Fruit fly (Drosophila melanogaster) whole organism, embryonic: Measurements from ENCODE around the gene Etl1.
A peak's percentile ranks its signal among the peaks of the same experiment; 100 is the strongest.

Experiments used
- B-H2 ChIP-seq: fragments of 200-800 bp; sonication (Bioruptor generic); optimal IDR thresholded peaks from 2 replicates; lab custom pipeline; 2018; ENCODE audit warnings: missing biosample characterization, mild to moderate bottlenecking, missing genetic modification characterization
- Bgb ChIP-seq: fragments of 200-800 bp; sonication (Bioruptor generic); IDR thresholded peaks from 2 replicates; pipeline ENCODE4 v1.3.6; 2022; ENCODE audit warnings: missing biosample characterization, missing genetic modification characterization; ENCODE audit not compliant: partially characterized antibody
- Blimp-1 ChIP-seq: fragments of 200-800 bp; sonication (Bioruptor generic); optimal IDR thresholded peaks from 3 replicates; lab custom pipeline; 2018; ENCODE audit warnings: missing biosample characterization, missing genetic modification characterization, mild to moderate bottlenecking, moderate library complexity, missing genetic modification reagents
- Bteb2 ChIP-seq: fragments of 200-800 bp; sonication (Bioruptor generic); optimal IDR thresholded peaks from 2 replicates; lab custom pipeline; 2016; ENCODE audit warnings: missing biosample characterization, missing genetic modification characterization
- CG10267 ChIP-seq: fragments of 200-800 bp; sonication (Bioruptor generic); optimal IDR thresholded peaks from 2 replicates; lab custom pipeline; 2018; ENCODE audit warnings: missing biosample characterization, mild to moderate bottlenecking, missing genetic modification characterization, moderate library complexity
- CG10274 ChIP-seq: fragments of 200-800 bp; sonication (Bioruptor generic); optimal IDR thresholded peaks from 3 replicates; lab custom pipeline; 2017; ENCODE audit warnings: missing biosample characterization, mild to moderate bottlenecking, missing genetic modification characterization
- CG10543 ChIP-seq: fragments of 200-800 bp; sonication (Bioruptor generic); optimal IDR thresholded peaks from 3 replicates; lab custom pipeline; 2017; ENCODE audit warnings: missing biosample characterization, mild to moderate bottlenecking, missing genetic modification characterization, moderate library complexity
- CG10959 ChIP-seq: fragments of 200-800 bp; sonication (Bioruptor generic); IDR thresholded peaks from 2 replicates; pipeline ENCODE4 v1.3.6; 2022; ENCODE audit warnings: missing biosample characterization, missing genetic modification characterization
- CG12104 ChIP-seq: fragments of 200-800 bp; sonication (Bioruptor generic); optimal IDR thresholded peaks from 3 replicates; lab custom pipeline; 2016; ENCODE audit warnings: missing biosample characterization, missing genetic modification characterization
- CG12155 ChIP-seq: fragments of 200-800 bp; sonication (Bioruptor generic); optimal IDR thresholded peaks from 3 replicates; lab custom pipeline; 2016; ENCODE audit warnings: missing biosample characterization, missing genetic modification characterization
- CG14710 ChIP-seq: fragments of 200-800 bp; sonication (Bioruptor generic); optimal IDR thresholded peaks from 3 replicates; lab custom pipeline; 2019; ENCODE audit warnings: missing biosample characterization, mild to moderate bottlenecking, missing genetic modification characterization, moderate library complexity
- CG15011 ChIP-seq: fragments of 200-800 bp; sonication (Bioruptor generic); optimal IDR thresholded peaks from 3 replicates; lab custom pipeline; 2018; ENCODE audit warnings: missing biosample characterization, mild to moderate bottlenecking, missing genetic modification characterization
- CG1647 ChIP-seq: fragments of 200-800 bp; sonication (Bioruptor generic); optimal IDR thresholded peaks from 3 replicates; lab custom pipeline; 2016; ENCODE audit warnings: missing biosample characterization, missing genetic modification characterization
- CG31388 ChIP-seq: fragments of 200-800 bp; sonication (Bioruptor generic); optimal IDR thresholded peaks from 2 replicates; lab custom pipeline; 2016; ENCODE audit warnings: missing biosample characterization, missing genetic modification characterization
- CG32772 ChIP-seq: fragments of 200-800 bp; sonication (Bioruptor generic); IDR thresholded peaks from 2 replicates; pipeline ENCODE4 v1.3.6; 2022; ENCODE audit warnings: missing biosample characterization, missing genetic modification characterization
- CG34422 ChIP-seq: fragments of 200-800 bp; sonication (Bioruptor generic); IDR thresholded peaks from 3 replicates; pipeline ENCODE4 v1.3.6; 2022; ENCODE audit warnings: missing biosample characterization, missing genetic modification characterization
- CG8478 ChIP-seq: fragments of >200 bp; optimal IDR thresholded peaks from 2 replicates; lab custom pipeline; 2018
- Deaf1 ChIP-seq: fragments of 200-800 bp; optimal IDR thresholded peaks from 3 replicates; lab custom pipeline; 2019; ENCODE audit warnings: missing biosample characterization, mild to moderate bottlenecking, missing genetic modification characterization, moderate library complexity
- Dll ChIP-seq: fragments of 200-800 bp; sonication (Bioruptor generic); IDR thresholded peaks from 4 replicates; pipeline ENCODE4 v1.3.6; 2022; ENCODE audit warnings: missing biosample characterization, missing genetic modification characterization; ENCODE audit not compliant: partially characterized antibody
- Doc3 ChIP-seq: fragments of 200-800 bp; sonication (Bioruptor generic); IDR thresholded peaks from 3 replicates; pipeline ENCODE4 v1.3.6; 2022; ENCODE audit warnings: missing biosample characterization, missing genetic modification characterization; ENCODE audit not compliant: partially characterized antibody
- E2f2 ChIP-seq: fragments of 200-800 bp; sonication (Bioruptor generic); IDR thresholded peaks from 2 replicates; pipeline ENCODE4 v1.3.6; 2022; ENCODE audit warnings: missing biosample characterization, missing genetic modification characterization
- Ets65A ChIP-seq: fragments of 200-800 bp; sonication (Bioruptor generic); peaks from one replicate; lab custom pipeline; 2016; ENCODE audit warnings: missing biosample characterization, missing genetic modification characterization
- Hand ChIP-seq: fragments of 200-800 bp; sonication (Bioruptor generic); optimal IDR thresholded peaks from 2 replicates; lab custom pipeline; 2017; ENCODE audit warnings: mild to moderate bottlenecking, missing biosample characterization, missing genetic modification reagents, missing genetic modification characterization
- MBD-R2 ChIP-seq: fragments of 200-800 bp; sonication (Bioruptor generic); IDR thresholded peaks from 2 replicates; pipeline ENCODE4 v1.3.6; 2022; ENCODE audit warnings: missing biosample characterization, missing genetic modification characterization
- Nf-YA ChIP-seq: fragments of 200-800 bp; sonication (Bioruptor generic); IDR thresholded peaks from 2 replicates; pipeline ENCODE4 v1.3.6; 2022; ENCODE audit warnings: missing biosample characterization, missing genetic modification characterization
- Oaz ChIP-seq: fragments of 200-800 bp; sonication (Bioruptor generic); IDR thresholded peaks from 2 replicates; pipeline ENCODE4 v1.3.6; 2022; ENCODE audit warnings: missing biosample characterization, missing genetic modification characterization
- Opbp ChIP-seq: fragments of 200-800 bp; sonication (Bioruptor generic); IDR thresholded peaks from 3 replicates; pipeline ENCODE4 v1.3.6; 2022; ENCODE audit warnings: missing biosample characterization, missing genetic modification characterization; ENCODE audit not compliant: partially characterized antibody
- Sin3A ChIP-seq: fragments of >200 bp; optimal IDR thresholded peaks from 2 replicates; lab custom pipeline; 2018
- Six4 ChIP-seq: fragments of 200-800 bp; sonication (Bioruptor generic); optimal IDR thresholded peaks from 2 replicates; lab custom pipeline; 2016; ENCODE audit warnings: missing biosample characterization, missing genetic modification characterization
- Sox100B ChIP-seq: fragments of 200-800 bp; sonication (Bioruptor generic); optimal IDR thresholded peaks from 3 replicates; lab custom pipeline; 2018; ENCODE audit warnings: missing biosample characterization, mild to moderate bottlenecking, missing genetic modification characterization
- Sox102F ChIP-seq: fragments of 200-800 bp; sonication (Bioruptor generic); optimal IDR thresholded peaks from 2 replicates; lab custom pipeline; 2018; ENCODE audit warnings: missing biosample characterization, mild to moderate bottlenecking, missing genetic modification characterization, moderate library complexity
- Sry-β ChIP-seq: fragments of 200-800 bp; sonication (Bioruptor generic); optimal IDR thresholded peaks from 2 replicates; lab custom pipeline; 2018; ENCODE audit warnings: missing biosample characterization, mild to moderate bottlenecking, missing genetic modification characterization, moderate library complexity
- Trl ChIP-seq, 3 experiments: fragments of >200 bp in 2 of 3; fragments of 200-800 bp in 1 of 3; sonication (Bioruptor generic) in 1 of 3; optimal IDR thresholded peaks; 2 replicates in 1 of 3; 3 replicates in 2 of 3; lab custom pipeline; 2016 to 2017; ENCODE audit warnings: missing biosample characterization in 1 of 3, missing genetic modification characterization in 1 of 3
- ato ChIP-seq: fragments of 200-800 bp; sonication (Bioruptor generic); IDR thresholded peaks from 2 replicates; pipeline ENCODE4 v1.3.6; 2022; ENCODE audit warnings: missing biosample characterization, missing genetic modification characterization; ENCODE audit not compliant: partially characterized antibody
- bsh ChIP-seq, 2 experiments: fragments of 200-800 bp; sonication (Bioruptor generic); optimal IDR thresholded peaks; 2 replicates each; lab custom pipeline; 2017 to 2018; ENCODE audit warnings: mild to moderate bottlenecking in 2 of 2, missing biosample characterization in 2 of 2, missing genetic modification characterization in 2 of 2, moderate library complexity in 1 of 2
- cato ChIP-seq: fragments of 200-800 bp; sonication (Bioruptor generic); optimal IDR thresholded peaks from 2 replicates; lab custom pipeline; 2016; ENCODE audit warnings: missing biosample characterization, missing genetic modification characterization, borderline replicate concordance
- caup ChIP-seq: fragments of 200-800 bp; sonication (Bioruptor generic); optimal IDR thresholded peaks from 3 replicates; lab custom pipeline; 2017; ENCODE audit warnings: missing biosample characterization, mild to moderate bottlenecking, missing genetic modification characterization, moderate library complexity; ENCODE audit not compliant: severe bottlenecking
- croc ChIP-seq: fragments of 200-800 bp; sonication (Bioruptor generic); conservative IDR thresholded peaks from 3 replicates; pipeline ENCODE4 v1.3.6; 2022; ENCODE audit warnings: missing biosample characterization, missing genetic modification characterization
- ftz-f1 ChIP-seq: fragments of 200-800 bp; sonication (Bioruptor generic); optimal IDR thresholded peaks from 2 replicates; lab custom pipeline; 2016; ENCODE audit warnings: missing biosample characterization, missing genetic modification characterization
- gsb ChIP-seq: fragments of 200-800 bp; sonication (Bioruptor generic); IDR thresholded peaks from 2 replicates; pipeline ENCODE4 v1.3.6; 2022; ENCODE audit warnings: missing biosample characterization, missing genetic modification characterization
- ham ChIP-seq: fragments of 200-800 bp; sonication (Bioruptor generic); IDR thresholded peaks from 2 replicates; pipeline ENCODE4 v1.3.6; 2022; ENCODE audit warnings: missing biosample characterization, missing genetic modification characterization
- luna ChIP-seq: fragments of 200-800 bp; sonication (Bioruptor generic); optimal IDR thresholded peaks from 2 replicates; lab custom pipeline; 2016; ENCODE audit warnings: missing biosample characterization, missing genetic modification characterization
- pros ChIP-seq: fragments of 200-800 bp; sonication (Bioruptor generic); optimal IDR thresholded peaks from 3 replicates; lab custom pipeline; 2019; ENCODE audit warnings: missing biosample characterization, mild to moderate bottlenecking, missing genetic modification characterization, moderate library complexity
- pum ChIP-seq: fragments of 200-800 bp; sonication (Bioruptor generic); optimal IDR thresholded peaks from 2 replicates; lab custom pipeline; 2016; ENCODE audit warnings: missing biosample characterization, missing genetic modification characterization
- ranshi ChIP-seq: fragments of 200-800 bp; sonication (Bioruptor generic); IDR thresholded peaks from 2 replicates; pipeline ENCODE4 v1.3.6; 2022; ENCODE audit warnings: missing biosample characterization, missing genetic modification characterization
- run ChIP-seq: fragments of 200-800 bp; sonication (Bioruptor generic); optimal IDR thresholded peaks from 3 replicates; lab custom pipeline; 2018; ENCODE audit warnings: missing biosample characterization, mild to moderate bottlenecking, missing genetic modification characterization
- sc ChIP-seq, 3 experiments: fragments of >200 bp in 2 of 3; fragments of 200-800 bp in 1 of 3; sonication (Bioruptor generic) in 1 of 3; optimal IDR thresholded peaks; 2 replicates in 2 of 3; 3 replicates in 1 of 3; lab custom pipeline; 2017; ENCODE audit warnings: mild to moderate bottlenecking in 1 of 3, missing biosample characterization in 1 of 3, missing genetic modification characterization in 1 of 3, missing genetic modification reagents in 1 of 3
- stwl ChIP-seq: fragments of 200-800 bp; sonication (Bioruptor generic); optimal IDR thresholded peaks from 3 replicates; lab custom pipeline; 2018; ENCODE audit warnings: missing biosample characterization, mild to moderate bottlenecking, missing genetic modification characterization, moderate library complexity
- trh ChIP-seq: fragments of 200-800 bp; sonication (Bioruptor generic); optimal IDR thresholded peaks from 2 replicates; lab custom pipeline; 2016; ENCODE audit warnings: missing biosample characterization, missing genetic modification characterization
- tx ChIP-seq: fragments of 200-800 bp; sonication (Bioruptor generic); optimal IDR thresholded peaks from 2 replicates; lab custom pipeline; 2016; ENCODE audit warnings: missing biosample characterization, missing genetic modification characterization
- vfl ChIP-seq: fragments of 200-800 bp; sonication (Bioruptor generic); optimal IDR thresholded peaks from 2 replicates; lab custom pipeline; 2016; ENCODE audit warnings: missing biosample characterization, missing genetic modification characterization

Gene Etl1

dm6 chr2L:9890576-9890975, 21.8 kb downstream of the Etl1 start, which contains the start of the genes CG34183 and CG4537 (continued):
- TF ChIP-seq Blimp-1 (GFP tag; lab: Kevin White, UChicago) (no peak), Deaf1 (no peak), CG10543 (GFP tag; lab: Kevin White, UChicago) (no peak), B-H2 (GFP tag; lab: Kevin White, UChicago) (no peak), CG1647 (no peak), Dll (GFP tag; lab: Robert Waterston, UW) (peak; percentile 90), ftz-f1 (GFP tag; lab: Kevin White, UChicago) (no peak), Sry-β (GFP tag; lab: Kevin White, UChicago) (no peak), stwl (tag; lab: Kevin White, UChicago) (peak; percentile 94), CG10267 (tag; lab: Kevin White, UChicago) (peak; percentile 25), ranshi (GFP tag; lab: Robert Waterston, UW) (no peak), croc (GFP tag; lab: Robert Waterston, UW) (no peak), vfl (GFP tag; lab: Kevin White, UChicago) (no peak), luna (GFP tag; lab: Kevin White, UChicago) (no peak), tx (GFP tag; lab: Kevin White, UChicago) (no peak), pum (no peak), CG12155 (GFP tag; lab: Kevin White, UChicago) (no peak), Doc3 (GFP tag; lab: Robert Waterston, UW) (peak; percentile 90), Hand (GFP tag; lab: Kevin White, UChicago) (no peak), Sox100B (GFP tag; lab: Kevin White, UChicago) (no peak), sc (optimal IDR thresholded peaks at IDR 0.05; lab: Kevin White, UChicago) (no peak), sc (GFP tag; optimal IDR thresholded peaks at IDR 0.05; lab: Kevin White, UChicago) (no peak), Bgb (peak; percentile 92), ham (GFP tag; lab: Robert Waterston, UW) (no peak), Six4 (GFP tag; lab: Kevin White, UChicago) (no peak), CG15011 (GFP tag; lab: Kevin White, UChicago) (no peak), cato (GFP tag; lab: Kevin White, UChicago) (no peak), CG31388 (GFP tag; lab: Kevin White, UChicago) (no peak), Opbp (GFP tag; lab: Robert Waterston, UW) (peak; percentile 91), MBD-R2 (GFP tag; lab: Robert Waterston, UW) (peak; percentile 94), Trl (optimal IDR thresholded peaks at IDR 0.05; lab: Kevin White, UChicago) (no peak), Trl (GFP tag; optimal IDR thresholded peaks at IDR 0.05; lab: Kevin White, UChicago) (no peak), CG32772 (no peak), E2f2 (peak; percentile 68), trh (GFP tag; lab: Kevin White, UChicago) (no peak), Sin3A (lab: Kevin White, UChicago) (peak; percentile 48), pros (GFP tag; lab: Kevin White, UChicago) (no peak), Sox102F (GFP tag; lab: Kevin White, UChicago) (no peak), CG34422 (GFP tag; lab: Robert Waterston, UW) (no peak; the same call in 2 of the 3 replicates), CG10959 (GFP tag; lab: Robert Waterston, UW) (no peak), ato (peak; percentile 73), CG12104 (GFP tag; lab: Kevin White, UChicago) (no peak), Bteb2 (no peak), CG8478 (lab: Kevin White, UChicago) (no peak), bsh (GFP tag; optimal IDR thresholded peaks at IDR 0.05; lab: Kevin White, UChicago) (no peak), CG10274 (GFP tag; lab: Kevin White, UChicago) (no peak), Nf-YA (GFP tag; lab: Robert Waterston, UW) (no peak), Ets65A (GFP tag; lab: Kevin White, UChicago) (no peak), Oaz (GFP tag; lab: Robert Waterston, UW) (no peak), gsb (GFP tag; lab: Robert Waterston, UW) (no peak), CG14710 (tag; lab: Kevin White, UChicago) (peak; percentile 35), run (tag; lab: Kevin White, UChicago) (no peak), caup (GFP tag; lab: Kevin White, UChicago) (no peak)
